Worm (Caenorhabditis elegans) whole organism, early embryonic: ENCODE data around the gene slc-25A18.2.

ENCODE experiments used
- B0310.2 ChIP-seq: sonication (generic microtip); optimal IDR thresholded peaks from 2 replicates; lab custom pipeline; 2016; ENCODE audit warnings: mild to moderate bottlenecking, missing genetic modification characterization, missing compliant biosample characterization
- F13C5.2 ChIP-seq: sonication (generic microtip); optimal IDR thresholded peaks from 2 replicates; lab custom pipeline; 2017; ENCODE audit warnings: mild to moderate bottlenecking, missing genetic modification characterization, inconsistent platforms, missing compliant biosample characterization
- aly-1 ChIP-seq: sonication (generic microtip); optimal IDR thresholded peaks from 2 replicates; lab custom pipeline; 2016; ENCODE audit warnings: missing genetic modification characterization, missing compliant biosample characterization
- ama-1 ChIP-seq: fragments of 150-350 bp; optimal IDR thresholded peaks from 2 replicates; lab custom pipeline; 2014
- ceh-13 ChIP-seq: fragments of 200-800 bp; sonication (Bioruptor generic); optimal IDR thresholded peaks from 2 replicates; lab custom pipeline; 2018; ENCODE audit warnings: mild to moderate bottlenecking, missing genetic modification characterization, missing compliant biosample characterization
- ceh-36 ChIP-seq: sonication (generic microtip); optimal IDR thresholded peaks from 2 replicates; lab custom pipeline; 2016; ENCODE audit warnings: missing genetic modification characterization, inconsistent platforms, missing compliant biosample characterization
- ets-7 ChIP-seq: sonication (generic microtip); optimal IDR thresholded peaks from 2 replicates; lab custom pipeline; 2016; ENCODE audit warnings: missing genotype, missing genetic modification characterization, missing compliant biosample characterization
- flt-1 ChIP-seq: fragments of 200-800 bp; sonication (Bioruptor generic); IDR thresholded peaks from 2 replicates; pipeline ENCODE4 v1.3.6; 2022; ENCODE audit warnings: missing genetic modification characterization, missing compliant biosample characterization
- hmbx-1 ChIP-seq: sonication (generic microtip); optimal IDR thresholded peaks from 2 replicates; lab custom pipeline; 2016; ENCODE audit warnings: mild to moderate bottlenecking, missing genetic modification characterization, missing compliant biosample characterization
- hmg-4 ChIP-seq: fragments of 200-800 bp; sonication (Bioruptor generic); optimal IDR thresholded peaks from 2 replicates; lab custom pipeline; 2018; ENCODE audit warnings: mild to moderate bottlenecking, missing genetic modification characterization, missing compliant biosample characterization
- hnd-1 ChIP-seq: sonication (generic microtip); optimal IDR thresholded peaks from 2 replicates; lab custom pipeline; 2016; ENCODE audit warnings: missing genetic modification characterization, missing compliant biosample characterization
- pes-1 ChIP-seq: fragments of 200-800 bp; sonication (Bioruptor generic); IDR thresholded peaks from 2 replicates; pipeline ENCODE4 v1.3.6; 2022; ENCODE audit warnings: missing genetic modification reagents, missing genetic modification characterization, missing compliant biosample characterization
- scrt-1 ChIP-seq: fragments of 200-800 bp; sonication (Bioruptor generic); IDR thresholded peaks from 2 replicates; pipeline ENCODE4 v1.3.6; 2022; ENCODE audit warnings: missing genetic modification characterization, missing compliant biosample characterization
- sea-1 ChIP-seq: fragments of 200-800 bp; sonication (Bioruptor generic); conservative IDR thresholded peaks from 2 replicates; pipeline ENCODE4 v1.3.6; 2022; ENCODE audit warnings: missing genetic modification characterization, missing compliant biosample characterization
- tbx-11 ChIP-seq: fragments of 200-800 bp; sonication (Bioruptor generic); IDR thresholded peaks from 2 replicates; pipeline ENCODE4 v1.3.6; 2022; ENCODE audit warnings: missing genetic modification characterization, missing compliant biosample characterization
- tbx-37 ChIP-seq: fragments of 200-800 bp; sonication (Bioruptor generic); conservative IDR thresholded peaks from 2 replicates; pipeline ENCODE4 v1.3.6; 2022; ENCODE audit warnings: missing genetic modification reagents, missing genetic modification characterization, missing compliant biosample characterization
- tra-4 ChIP-seq: sonication (generic microtip); optimal IDR thresholded peaks from 2 replicates; lab custom pipeline; 2017; ENCODE audit warnings: missing genetic modification characterization, missing compliant biosample characterization

The slc-25A18.2 gene

ce11 chrIV:7445236-7445635 lies 29.6 kb upstream of the slc-25A18.2 start, which contains the start of gene valv-1:
Gene valv-1 (minus strand): TSS chrIV:7445336.
- TF ChIP-seq ama-1 (lab: Kevin White, UChicago): no peak
- no peak for TF ChIP-seq ceh-36 (tag; lab: Kevin White, UChicago)
- no peak for TF ChIP-seq F13C5.2 (tag; lab: Kevin White, UChicago)
- TF ChIP-seq tbx-11 (GFP tag; lab: Robert Waterston, UW): no peak
- TF ChIP-seq flt-1: no peak
- TF ChIP-seq scrt-1 (GFP tag; lab: Robert Waterston, UW): no peak
- no peak for TF ChIP-seq B0310.2 (tag; lab: Kevin White, UChicago)
- TF ChIP-seq tbx-37 (GFP tag; lab: Robert Waterston, UW): no peak
- no peak for TF ChIP-seq hnd-1
- no peak for TF ChIP-seq tra-4
- no peak for TF ChIP-seq aly-1 (tag; lab: Kevin White, UChicago)

- TF ChIP-seq hmg-4 (GFP tag; lab: Kevin White, UChicago) (no peak), B0310.2 (tag; lab: Kevin White, UChicago) (no peak), ets-7 (tag; lab: Kevin White, UChicago) (no peak), tra-4 (no peak), flt-1 (no peak), tbx-11 (GFP tag; lab: Robert Waterston, UW) (no peak), sea-1 (no peak), ama-1 (lab: Kevin White, UChicago) (no peak), hmbx-1 (tag; lab: Kevin White, UChicago) (no peak), scrt-1 (GFP tag; lab: Robert Waterston, UW) (no peak), F13C5.2 (tag; lab: Kevin White, UChicago) (no peak), aly-1 (tag; lab: Kevin White, UChicago) (no peak), ceh-13 (GFP tag; lab: Kevin White, UChicago) (no peak), hnd-1 (no peak), ceh-36 (tag; lab: Kevin White, UChicago) (no peak), pes-1 (no peak), tbx-37 (GFP tag; lab: Robert Waterston, UW) (no peak)
Measured at ce11 chrIV:7445995-7446394, 28.8 kb upstream of the slc-25A18.2 start, which contains the start of gene B0496.1. Gene B0496.1 (plus strand): TSS chrIV:7446295.

ce11 chrIV:7447556-7447955 lies 27.3 kb upstream of the slc-25A18.2 start, which contains the start of gene B0496.2:
Gene B0496.2 (plus strand): TSS chrIV:7447856.
- TF ChIP-seq sea-1: no peak

ce11 chrIV:7451345-7451744 lies 23.5 kb upstream of the slc-25A18.2 start, which contains the start of gene tes-1:
Gene tes-1 (minus strand): TSS chrIV:7451445.
- no peak for TF ChIP-seq scrt-1 (GFP tag; lab: Robert Waterston, UW)

ce11 chrIV:7453661-7454159 lies 21.1 kb upstream of the slc-25A18.2 start:
- no peak for TF ChIP-seq ceh-36 (tag; lab: Kevin White, UChicago)
- TF ChIP-seq F13C5.2 (tag; lab: Kevin White, UChicago): no peak
- no peak for TF ChIP-seq ceh-13 (GFP tag; lab: Kevin White, UChicago)
- TF ChIP-seq tbx-37 (GFP tag; lab: Robert Waterston, UW): no peak
- TF ChIP-seq hmg-4 (GFP tag; lab: Kevin White, UChicago): no peak
- TF ChIP-seq sea-1: no peak
- TF ChIP-seq pes-1: no peak
- no peak for TF ChIP-seq hnd-1
- TF ChIP-seq aly-1 (tag; lab: Kevin White, UChicago): no peak
- TF ChIP-seq ets-7 (tag; lab: Kevin White, UChicago): no peak
- no peak for TF ChIP-seq B0310.2 (tag; lab: Kevin White, UChicago)
- TF ChIP-seq tbx-11 (GFP tag; lab: Robert Waterston, UW): no peak
- TF ChIP-seq hmbx-1 (tag; lab: Kevin White, UChicago): no peak
- no peak for TF ChIP-seq ama-1 (lab: Kevin White, UChicago)

ce11 chrIV:7454890-7455289 lies 20.0 kb upstream of the slc-25A18.2 start:
- TF ChIP-seq tra-4 (no peak), sea-1 (no peak), ceh-13 (GFP tag; lab: Kevin White, UChicago) (no peak), ama-1 (lab: Kevin White, UChicago) (no peak)

- TF ChIP-seq ceh-13 (GFP tag; lab: Kevin White, UChicago) (no peak), sea-1 (no peak)
Measured at ce11 chrIV:7456225-7456624, 18.6 kb upstream of the slc-25A18.2 start, which contains the start of gene F13B6.1. Gene F13B6.1 (plus strand): TSS chrIV:7456525.

ce11 chrIV:7460225-7460624 lies 14.6 kb upstream of the slc-25A18.2 start, which contains the start of gene F13B6.2:
Gene F13B6.2 (minus strand): TSS chrIV:7460325.
- TF ChIP-seq scrt-1 (GFP tag; lab: Robert Waterston, UW): no peak
- no peak for TF ChIP-seq ceh-36 (tag; lab: Kevin White, UChicago)
- TF ChIP-seq aly-1 (tag; lab: Kevin White, UChicago): no peak
- no peak for TF ChIP-seq tbx-11 (GFP tag; lab: Robert Waterston, UW)
- no peak for TF ChIP-seq F13C5.2 (tag; lab: Kevin White, UChicago)
- TF ChIP-seq ceh-13 (GFP tag; lab: Kevin White, UChicago): no peak
- TF ChIP-seq flt-1: no peak
- TF ChIP-seq ets-7 (tag; lab: Kevin White, UChicago): no peak
- TF ChIP-seq ama-1 (lab: Kevin White, UChicago): no peak
- no peak for TF ChIP-seq sea-1
- no peak for TF ChIP-seq hmbx-1 (tag; lab: Kevin White, UChicago)
